Worm (Caenorhabditis elegans) whole organism, mixed stage, embryonic: ENCODE results near the gene coa-1.

ENCODE experiments used
- M03D4.4 ChIP-seq: sonication (generic microtip); optimal IDR thresholded peaks from 2 replicates; lab custom pipeline; 2017; ENCODE audit warnings: mild to moderate bottlenecking, missing genetic modification characterization, missing compliant biosample characterization
- bed-3 ChIP-seq: fragments of 200-800 bp; sonication (Bioruptor generic); optimal IDR thresholded peaks from 3 replicates; lab custom pipeline; 2018; ENCODE audit warnings: mild to moderate bottlenecking, missing genetic modification characterization, moderate library complexity, missing compliant biosample characterization
- ceh-39 ChIP-seq: fragments of 150-350 bp; optimal IDR thresholded peaks from 2 replicates; lab custom pipeline; 2014; ENCODE audit warnings: missing biosample characterization, missing genetic modification characterization
- ceh-43 ChIP-seq: fragments of 200-800 bp; sonication (Bioruptor generic); optimal IDR thresholded peaks from 2 replicates; lab custom pipeline; 2018; ENCODE audit warnings: mild to moderate bottlenecking, missing genetic modification characterization, moderate library complexity, missing compliant biosample characterization
- ceh-83 ChIP-seq: fragments of 200-800 bp; sonication (Bioruptor generic); optimal IDR thresholded peaks from 2 replicates; lab custom pipeline; 2018; ENCODE audit warnings: mild to moderate bottlenecking, missing genetic modification characterization, missing compliant biosample characterization
- cnd-1 ChIP-seq: fragments of 200-800 bp; sonication (Bioruptor generic); optimal IDR thresholded peaks from 2 replicates; lab custom pipeline; 2018; ENCODE audit warnings: mild to moderate bottlenecking, missing genetic modification characterization, missing compliant biosample characterization
- elt-1 ChIP-seq: sonication (generic microtip); optimal IDR thresholded peaks from 2 replicates; lab custom pipeline; 2017; ENCODE audit warnings: missing genetic modification characterization, mild to moderate bottlenecking, missing compliant biosample characterization, antibody characterized with exemption, moderate library complexity, borderline replicate concordance; ENCODE audit not compliant: insufficient read depth
- flh-1 ChIP-seq: fragments of 200-800 bp; sonication (Bioruptor generic); optimal IDR thresholded peaks from 2 replicates; lab custom pipeline; 2018; ENCODE audit warnings: mild to moderate bottlenecking, missing genetic modification characterization, moderate library complexity, missing compliant biosample characterization
- hlh-1 ChIP-seq: fragments of 150-350 bp; optimal IDR thresholded peaks from 2 replicates; lab custom pipeline; 2014; ENCODE audit warnings: missing biosample characterization, missing genetic modification reagents, missing genetic modification characterization
- lin-13 ChIP-seq: fragments of 150-350 bp; optimal IDR thresholded peaks from 2 replicates; lab custom pipeline; 2014; ENCODE audit warnings: missing biosample characterization, missing genetic modification characterization
- lin-32 ChIP-seq: fragments of 200-800 bp; sonication (Bioruptor generic); optimal IDR thresholded peaks from 2 replicates; lab custom pipeline; 2018; ENCODE audit warnings: mild to moderate bottlenecking, missing genetic modification characterization, missing compliant biosample characterization
- mep-1 ChIP-seq: fragments of 150-350 bp; optimal IDR thresholded peaks from 2 replicates; lab custom pipeline; 2017; ENCODE audit warnings: missing biosample characterization, missing genetic modification reagents, missing genetic modification characterization, inconsistent platforms
- mls-2 ChIP-seq: sonication (generic microtip); optimal IDR thresholded peaks from 2 replicates; lab custom pipeline; 2016; ENCODE audit warnings: mild to moderate bottlenecking, missing genetic modification characterization, moderate library complexity, missing compliant biosample characterization
- nhr-12 ChIP-seq: fragments of 150-350 bp; optimal IDR thresholded peaks from 2 replicates; lab custom pipeline; 2014; ENCODE audit warnings: missing biosample characterization, missing genetic modification characterization
- nhr-2 ChIP-seq: fragments of 150-350 bp; optimal IDR thresholded peaks from 2 replicates; lab custom pipeline; 2014; ENCODE audit warnings: missing biosample characterization, missing genetic modification characterization
- nhr-237 ChIP-seq: fragments of 150-350 bp; optimal IDR thresholded peaks from 2 replicates; lab custom pipeline; 2014; ENCODE audit warnings: missing biosample characterization, missing genetic modification characterization
- nhr-28 ChIP-seq: fragments of 150-350 bp; optimal IDR thresholded peaks from 2 replicates; lab custom pipeline; 2014; ENCODE audit warnings: missing biosample characterization, missing genetic modification characterization
- nhr-76 ChIP-seq: sonication (generic microtip); optimal IDR thresholded peaks from 2 replicates; lab custom pipeline; 2017; ENCODE audit warnings: missing biosample characterization, missing genetic modification characterization
- pha-4 ChIP-seq: fragments of 150-350 bp; optimal IDR thresholded peaks from 2 replicates; lab custom pipeline; 2018; ENCODE audit warnings: missing biosample characterization, missing genetic modification reagents, missing genetic modification characterization
- sem-2 ChIP-seq: fragments of 200-800 bp; sonication (Bioruptor generic); optimal IDR thresholded peaks from 2 replicates; lab custom pipeline; 2018; ENCODE audit warnings: mild to moderate bottlenecking, missing genetic modification characterization, missing compliant biosample characterization
- snpc-4 ChIP-seq: fragments of 150-350 bp; optimal IDR thresholded peaks from 2 replicates; lab custom pipeline; 2014; ENCODE audit warnings: missing biosample characterization, missing genetic modification characterization
- sptf-1 ChIP-seq: sonication (generic microtip); optimal IDR thresholded peaks from 2 replicates; lab custom pipeline; 2017; ENCODE audit warnings: mild to moderate bottlenecking, missing genetic modification characterization, moderate library complexity, missing compliant biosample characterization
- tbx-8 ChIP-seq: fragments of 200-800 bp; sonication (Bioruptor generic); optimal IDR thresholded peaks from 2 replicates; lab custom pipeline; 2018; ENCODE audit warnings: mild to moderate bottlenecking, missing genetic modification characterization, moderate library complexity, missing compliant biosample characterization
- unc-120 ChIP-seq: sonication (generic microtip); optimal IDR thresholded peaks from 2 replicates; lab custom pipeline; 2017; ENCODE audit warnings: missing genetic modification characterization, missing compliant biosample characterization; ENCODE audit not compliant: poor library complexity, severe bottlenecking
- unc-39 ChIP-seq: fragments of 150-350 bp; optimal IDR thresholded peaks from 2 replicates; lab custom pipeline; 2014; ENCODE audit warnings: missing biosample characterization, missing genetic modification characterization
- zip-8 ChIP-seq: fragments of 150-350 bp; optimal IDR thresholded peaks from 2 replicates; lab custom pipeline; 2014; ENCODE audit warnings: missing biosample characterization, missing genetic modification characterization
- ztf-11 ChIP-seq: fragments of 150-350 bp; optimal IDR thresholded peaks from 2 replicates; lab custom pipeline; 2014; ENCODE audit warnings: missing biosample characterization, missing genetic modification characterization

coa-1 gene

ce11 chrIV:204998-205397, at the start of gene coa-1:
coa-1 (plus strand) TSS chrIV:205298.
- TF ChIP-seq elt-1 (tag; lab: Kevin White, UChicago) (no peak), ceh-43 (no peak), unc-120 (no peak), bed-3 (no peak), ceh-83 (GFP tag; lab: Kevin White, UChicago) (no peak), lin-13 (no peak), lin-32 (no peak), nhr-76 (tag; lab: Kevin White, UChicago) (no peak), ceh-39 (tag; lab: Kevin White, UChicago) (no peak), mls-2 (tag; lab: Kevin White, UChicago) (no peak), unc-39 (no peak), sptf-1 (tag; lab: Kevin White, UChicago) (no peak), nhr-237 (tag; lab: Kevin White, UChicago) (no peak), cnd-1 (tag; lab: Kevin White, UChicago) (no peak), flh-1 (GFP tag; lab: Kevin White, UChicago) (no peak), M03D4.4 (tag; lab: Kevin White, UChicago) (no peak), nhr-2 (tag; lab: Kevin White, UChicago) (no peak)

ce11 chrIV:157809-158208, 47.3 kb upstream of the coa-1 start, which contains the start of gene gegf-1:
gegf-1 (minus strand) TSS chrIV:157909.
- TF ChIP-seq pha-4 (tag; lab: Kevin White, UChicago), result no peak
- TF ChIP-seq unc-120, result no peak
- no peak for TF ChIP-seq bed-3
- TF ChIP-seq snpc-4 (tag; lab: Kevin White, UChicago), result no peak
- no peak for TF ChIP-seq nhr-76 (tag; lab: Kevin White, UChicago)
- no peak for TF ChIP-seq nhr-2 (tag; lab: Kevin White, UChicago)
- TF ChIP-seq mep-1 (tag; lab: Kevin White, UChicago), result no peak
- no peak for TF ChIP-seq ceh-43
- TF ChIP-seq, all 35 proteins: peak for 0

- TF ChIP-seq cnd-1 (tag; lab: Kevin White, UChicago) (no peak), M03D4.4 (tag; lab: Kevin White, UChicago) (no peak), tbx-8 (no peak), nhr-2 (tag; lab: Kevin White, UChicago) (no peak)
Measured at ce11 chrIV:158662-159061, 46.4 kb upstream of the coa-1 start, which contains the start of gene Y38C1AA.7. Y38C1AA.7 (plus strand) TSS chrIV:158962.

- TF ChIP-seq nhr-12 (tag; lab: Kevin White, UChicago) (no peak), hlh-1 (tag; lab: Kevin White, UChicago) (no peak), cnd-1 (tag; lab: Kevin White, UChicago) (no peak), unc-39 (no peak), sem-2 (GFP tag; lab: Kevin White, UChicago) (no peak), nhr-237 (tag; lab: Kevin White, UChicago) (no peak), zip-8 (tag; lab: Kevin White, UChicago) (no peak), nhr-28 (tag; lab: Kevin White, UChicago) (no peak), nhr-2 (tag; lab: Kevin White, UChicago) (no peak)
Measured at ce11 chrIV:159864-160263, 45.2 kb upstream of the coa-1 start, which contains the start of gene Y38C1AA.19. Y38C1AA.19 (plus strand) TSS chrIV:160164.

ce11 chrIV:162530-162929, 42.6 kb upstream of the coa-1 start, which contains the start of gene Y38C1AA.6:
Y38C1AA.6 (plus strand) TSS chrIV:162830.
- TF ChIP-seq snpc-4 (tag; lab: Kevin White, UChicago) (no peak), nhr-2 (tag; lab: Kevin White, UChicago) (no peak), nhr-28 (tag; lab: Kevin White, UChicago) (no peak), ceh-43 (no peak), M03D4.4 (tag; lab: Kevin White, UChicago) (no peak), ceh-39 (tag; lab: Kevin White, UChicago) (no peak)
- TF ChIP-seq, all 35 proteins: peak for 0

- TF ChIP-seq mep-1 (tag; lab: Kevin White, UChicago) (no peak), pha-4 (tag; lab: Kevin White, UChicago) (no peak), ztf-11 (tag; lab: Kevin White, UChicago) (no peak)
Measured at ce11 chrIV:164777-165176, 40.3 kb upstream of the coa-1 start, which contains the start of gene cutl-24. cutl-24 (plus strand) TSS chrIV:165077.
